Fruit fly (Drosophila melanogaster) whole organism, embryonic: ENCODE data around the gene CG14024.

ENCODE experiments used
- CG10431 ChIP-seq: fragments of 200-800 bp; sonication (Bioruptor generic); optimal IDR thresholded peaks from 3 replicates; lab custom pipeline; 2018; ENCODE audit warnings: missing biosample characterization, mild to moderate bottlenecking, missing genetic modification characterization
- CG11695 ChIP-seq: fragments of 200-800 bp; sonication (Bioruptor generic); IDR thresholded peaks from 3 replicates; pipeline ENCODE4 v1.3.6; 2022; ENCODE audit warnings: missing biosample characterization, missing genetic modification characterization
- CG12744 ChIP-seq: fragments of 200-800 bp; sonication (Bioruptor generic); optimal IDR thresholded peaks from 2 replicates; lab custom pipeline; 2016; ENCODE audit warnings: missing biosample characterization, missing genetic modification characterization
- CG13894 ChIP-seq: fragments of 200-800 bp; sonication (Bioruptor generic); optimal IDR thresholded peaks from 3 replicates; lab custom pipeline; 2018; ENCODE audit warnings: missing biosample characterization, mild to moderate bottlenecking, missing genetic modification characterization, moderate library complexity
- CG14710 ChIP-seq: fragments of 200-800 bp; sonication (Bioruptor generic); optimal IDR thresholded peaks from 3 replicates; lab custom pipeline; 2019; ENCODE audit warnings: missing biosample characterization, mild to moderate bottlenecking, missing genetic modification characterization, moderate library complexity
- CG17359 ChIP-seq: fragments of 200-800 bp; sonication (Bioruptor generic); optimal IDR thresholded peaks from 3 replicates; lab custom pipeline; 2018; ENCODE audit warnings: missing biosample characterization, mild to moderate bottlenecking, missing genetic modification characterization, moderate library complexity
- CG2678 ChIP-seq: fragments of 200-800 bp; sonication (Bioruptor generic); optimal IDR thresholded peaks from 3 replicates; lab custom pipeline; 2019; ENCODE audit warnings: missing biosample characterization, mild to moderate bottlenecking, missing genetic modification characterization, moderate library complexity
- CG2712 ChIP-seq: fragments of 200-800 bp; optimal IDR thresholded peaks from 3 replicates; lab custom pipeline; 2019; ENCODE audit warnings: missing biosample characterization, mild to moderate bottlenecking, missing genetic modification characterization, moderate library complexity
- CG2875 ChIP-seq: fragments of 200-800 bp; sonication (Bioruptor generic); optimal IDR thresholded peaks from 2 replicates; lab custom pipeline; 2017; ENCODE audit warnings: missing biosample characterization, mild to moderate bottlenecking, missing genetic modification characterization, missing genetic modification reagents
- CG3065 ChIP-seq: fragments of 200-800 bp; sonication (Bioruptor generic); optimal IDR thresholded peaks from 2 replicates; lab custom pipeline; 2016; ENCODE audit warnings: missing biosample characterization, missing genetic modification characterization
- CG31441 ChIP-seq: fragments of 200-800 bp; sonication (Bioruptor generic); IDR thresholded peaks from 2 replicates; pipeline ENCODE4 v1.3.6; 2022; ENCODE audit warnings: missing biosample characterization, missing genetic modification characterization
- CG32772 ChIP-seq: fragments of 200-800 bp; sonication (Bioruptor generic); IDR thresholded peaks from 2 replicates; pipeline ENCODE4 v1.3.6; 2022; ENCODE audit warnings: missing biosample characterization, missing genetic modification characterization
- CG33557 ChIP-seq: fragments of 200-800 bp; sonication (Bioruptor generic); optimal IDR thresholded peaks from 2 replicates; lab custom pipeline; 2019; ENCODE audit warnings: missing biosample characterization, mild to moderate bottlenecking, missing genetic modification characterization, moderate library complexity
- CG3407 ChIP-seq: fragments of 200-800 bp; sonication (Bioruptor generic); optimal IDR thresholded peaks from 2 replicates; lab custom pipeline; 2018; ENCODE audit warnings: missing biosample characterization, mild to moderate bottlenecking, missing genetic modification characterization
- CG3726 ChIP-seq: fragments of 200-800 bp; sonication (Bioruptor generic); IDR thresholded peaks from 3 replicates; pipeline ENCODE4, ENCODE4 v1.3.6; 2022; ENCODE audit warnings: missing biosample characterization, missing genetic modification characterization
- CoRest ChIP-seq: fragments of 200-800 bp; sonication (Bioruptor generic); optimal IDR thresholded peaks from 3 replicates; lab custom pipeline; 2018; ENCODE audit warnings: missing biosample characterization, mild to moderate bottlenecking, missing genetic modification characterization, moderate library complexity
- D ChIP-seq, 2 experiments: fragments of 200-800 bp in 1 of 2; fragments of >200 bp in 1 of 2; sonication (Bioruptor generic) in 1 of 2; optimal IDR thresholded peaks; 2 replicates in 1 of 2; 3 replicates in 1 of 2; lab custom pipeline; 2017; ENCODE audit warnings: mild to moderate bottlenecking in 1 of 2, missing biosample characterization in 1 of 2, missing genetic modification characterization in 1 of 2, missing genetic modification reagents in 1 of 2
- Dref ChIP-seq: fragments of 200-800 bp; sonication (Bioruptor generic); IDR thresholded peaks from 2 replicates; pipeline ENCODE4 v1.3.6; 2022; ENCODE audit warnings: missing biosample characterization, missing genetic modification characterization
- Fer2 ChIP-seq: fragments of 200-800 bp; sonication (Bioruptor generic); optimal IDR thresholded peaks from 2 replicates; lab custom pipeline; 2018; ENCODE audit warnings: missing biosample characterization, mild to moderate bottlenecking, missing genetic modification characterization, moderate library complexity
- HLH4C ChIP-seq: fragments of 200-800 bp; sonication (Bioruptor generic); IDR thresholded peaks from 3 replicates; pipeline ENCODE4 v1.3.6; 2022; ENCODE audit warnings: missing biosample characterization, missing genetic modification characterization; ENCODE audit not compliant: partially characterized antibody
- Hey ChIP-seq: fragments of 200-800 bp; sonication (Bioruptor generic); optimal IDR thresholded peaks from 3 replicates; lab custom pipeline; 2018; ENCODE audit warnings: missing biosample characterization, mild to moderate bottlenecking, missing genetic modification characterization
- Hr39 ChIP-seq: fragments of >200 bp; optimal IDR thresholded peaks from 2 replicates; lab custom pipeline; 2017
- Jarid2 ChIP-seq: fragments of 200-800 bp; sonication (Bioruptor generic); optimal IDR thresholded peaks from 3 replicates; lab custom pipeline; 2017; ENCODE audit warnings: mild to moderate bottlenecking, missing biosample characterization, missing genetic modification reagents, missing genetic modification characterization
- Lpt ChIP-seq: fragments of >200 bp; optimal IDR thresholded peaks from 2 replicates; lab custom pipeline; 2018; ENCODE audit warnings: missing biosample characterization, missing genetic modification characterization
- Med ChIP-seq: fragments of 200-800 bp; sonication (Bioruptor generic); peaks from one replicate; lab custom pipeline; 2016; ENCODE audit warnings: missing biosample characterization, missing genetic modification characterization, mild to moderate bottlenecking, inconsistent platforms, moderate library complexity
- Side ChIP-seq: fragments of 200-800 bp; sonication (Bioruptor generic); optimal IDR thresholded peaks from 2 replicates; lab custom pipeline; 2016; ENCODE audit warnings: missing biosample characterization, missing genetic modification characterization
- Spps ChIP-seq: fragments of 200-800 bp; sonication (Bioruptor generic); optimal IDR thresholded peaks from 2 replicates; lab custom pipeline; 2018; ENCODE audit warnings: missing biosample characterization, mild to moderate bottlenecking, missing genetic modification characterization
- Ssrp ChIP-seq: fragments of 200-800 bp; sonication (Bioruptor generic); optimal IDR thresholded peaks from 2 replicates; lab custom pipeline; 2018; ENCODE audit warnings: missing biosample characterization, mild to moderate bottlenecking, missing genetic modification characterization, moderate library complexity
- Trl ChIP-seq, 3 experiments: fragments of >200 bp in 2 of 3; fragments of 200-800 bp in 1 of 3; sonication (Bioruptor generic) in 1 of 3; optimal IDR thresholded peaks; 2 replicates in 1 of 3; 3 replicates in 2 of 3; lab custom pipeline; 2016 to 2017; ENCODE audit warnings: missing biosample characterization in 1 of 3, missing genetic modification characterization in 1 of 3
- Vsx1 ChIP-seq: fragments of 200-800 bp; sonication (Bioruptor generic); optimal IDR thresholded peaks from 2 replicates; lab custom pipeline; 2017; ENCODE audit warnings: missing biosample characterization, mild to moderate bottlenecking, missing genetic modification characterization, missing genetic modification reagents
- ash1 ChIP-seq: fragments of 200-800 bp; sonication (Bioruptor generic); optimal IDR thresholded peaks from 2 replicates; lab custom pipeline; 2018; ENCODE audit warnings: missing biosample characterization, mild to moderate bottlenecking, missing genetic modification characterization
- az2 ChIP-seq: fragments of 200-800 bp; sonication (Bioruptor generic); optimal IDR thresholded peaks from 3 replicates; lab custom pipeline; 2016; ENCODE audit warnings: missing biosample characterization, missing genetic modification characterization
- bab2 ChIP-seq: fragments of 200-800 bp; sonication (Bioruptor generic); optimal IDR thresholded peaks from 2 replicates; lab custom pipeline; 2016; ENCODE audit warnings: missing biosample characterization, missing genetic modification characterization
- bsh ChIP-seq, 2 experiments: fragments of 200-800 bp; sonication (Bioruptor generic); optimal IDR thresholded peaks; 2 replicates each; lab custom pipeline; 2017 to 2018; ENCODE audit warnings: mild to moderate bottlenecking in 2 of 2, missing biosample characterization in 2 of 2, missing genetic modification characterization in 2 of 2, moderate library complexity in 1 of 2
- crol ChIP-seq: fragments of 200-800 bp; sonication (Bioruptor generic); IDR thresholded peaks from 2 replicates; pipeline ENCODE4 v1.3.6; 2022; ENCODE audit warnings: missing biosample characterization, missing genetic modification characterization
- dimm ChIP-seq: fragments of 200-800 bp; sonication (Bioruptor generic); IDR thresholded peaks from 2 replicates; pipeline ENCODE4 v1.3.6; 2022; ENCODE audit warnings: missing biosample characterization, missing genetic modification characterization
- dmrt99B ChIP-seq: fragments of 200-800 bp; sonication (Bioruptor generic); optimal IDR thresholded peaks from 2 replicates; lab custom pipeline; 2018; ENCODE audit warnings: missing biosample characterization, mild to moderate bottlenecking, missing genetic modification characterization, moderate library complexity
- eve ChIP-seq, 2 experiments: fragments of >200 bp; optimal IDR thresholded peaks; 2 replicates each; lab custom pipeline; 2017; ENCODE audit warnings: missing biosample characterization in 2 of 2, missing genetic modification characterization in 2 of 2
- fd64A ChIP-seq: fragments of 200-800 bp; sonication (Bioruptor generic); optimal IDR thresholded peaks from 3 replicates; lab custom pipeline; 2018; ENCODE audit warnings: missing biosample characterization, mild to moderate bottlenecking, missing genetic modification characterization
- gcm2 ChIP-seq: fragments of 200-800 bp; sonication (Bioruptor generic); optimal IDR thresholded peaks from 2 replicates; lab custom pipeline; 2016; ENCODE audit warnings: missing biosample characterization, missing genetic modification characterization
- klu ChIP-seq: fragments of 200-800 bp; sonication (Bioruptor generic); IDR thresholded peaks from 2 replicates; pipeline ENCODE4 v1.3.6; 2022; ENCODE audit warnings: missing biosample characterization, missing genetic modification characterization
- nau ChIP-seq: fragments of 200-800 bp; sonication (Bioruptor generic); optimal IDR thresholded peaks from 3 replicates; lab custom pipeline; 2017; ENCODE audit warnings: missing biosample characterization, mild to moderate bottlenecking, missing genetic modification characterization, missing genetic modification reagents
- odd ChIP-seq: fragments of 200-800 bp; sonication (Bioruptor generic); optimal IDR thresholded peaks from 2 replicates; lab custom pipeline; 2017; ENCODE audit warnings: missing biosample characterization, mild to moderate bottlenecking, missing genetic modification characterization
- pita ChIP-seq: fragments of 200-800 bp; sonication (Bioruptor generic); optimal IDR thresholded peaks from 2 replicates; lab custom pipeline; 2017; ENCODE audit warnings: missing biosample characterization, mild to moderate bottlenecking, missing genetic modification characterization
- rib ChIP-seq: fragments of 200-800 bp; sonication (Bioruptor generic); IDR thresholded peaks from 2 replicates; pipeline ENCODE4 v1.3.6; 2022; ENCODE audit warnings: missing biosample characterization, missing genetic modification characterization
- ro ChIP-seq: fragments of 200-800 bp; sonication (Bioruptor generic); IDR thresholded peaks from 2 replicates; pipeline ENCODE4 v1.3.6; 2022; ENCODE audit warnings: missing biosample characterization, missing genetic modification characterization
- sc ChIP-seq, 3 experiments: fragments of >200 bp in 2 of 3; fragments of 200-800 bp in 1 of 3; sonication (Bioruptor generic) in 1 of 3; optimal IDR thresholded peaks; 2 replicates in 2 of 3; 3 replicates in 1 of 3; lab custom pipeline; 2017; ENCODE audit warnings: mild to moderate bottlenecking in 1 of 3, missing biosample characterization in 1 of 3, missing genetic modification characterization in 1 of 3, missing genetic modification reagents in 1 of 3
- seq ChIP-seq: fragments of 200-800 bp; sonication (Bioruptor generic); IDR thresholded peaks from 2 replicates; pipeline ENCODE4 v1.3.6; 2022; ENCODE audit warnings: missing biosample characterization, missing genetic modification characterization
- slp2 ChIP-seq: fragments of 200-800 bp; sonication (Bioruptor generic); optimal IDR thresholded peaks from 2 replicates; lab custom pipeline; 2016; ENCODE audit warnings: missing biosample characterization, missing genetic modification characterization
- unpg ChIP-seq: fragments of 200-800 bp; sonication (Bioruptor generic); optimal IDR thresholded peaks from 3 replicates; lab custom pipeline; 2018; ENCODE audit warnings: missing biosample characterization, mild to moderate bottlenecking, missing genetic modification characterization, moderate library complexity

CG14024 gene

DNA sequence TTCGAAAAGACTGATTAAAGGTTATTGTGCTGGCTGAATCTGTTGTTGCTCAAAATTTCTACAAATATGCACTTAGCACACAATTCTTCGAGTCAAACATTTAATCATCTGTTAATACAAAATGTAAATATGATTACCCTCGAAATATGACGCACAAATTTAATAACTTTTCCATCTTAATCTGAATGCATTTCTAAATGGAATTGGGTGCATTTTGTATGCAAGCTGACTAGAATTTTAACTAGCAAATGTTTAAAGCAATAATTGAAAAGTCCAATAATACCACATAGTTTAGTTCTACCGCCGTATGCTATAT lies 24.0 kb upstream of the CG14024 start (continued):
- TF ChIP-seq dimm (no peak), klu (GFP tag; lab: Robert Waterston, UW) (no peak), CG3407 (GFP tag; lab: Kevin White, UChicago) (peak; percentile 53), gcm2 (GFP tag; lab: Kevin White, UChicago) (no peak), Ssrp (no peak), CG17359 (peak; percentile 71), slp2 (no peak), CG2678 (tag; lab: Kevin White, UChicago) (peak; percentile 25), eve (GFP tag; optimal IDR thresholded peaks at IDR 0.05; lab: Kevin White, UChicago) (peak in 1 of 2 experiments; percentile 37), bab2 (GFP tag; lab: Kevin White, UChicago) (no peak), HLH4C (GFP tag; lab: Robert Waterston, UW) (no peak), rib (no peak), D (optimal IDR thresholded peaks at IDR 0.05; lab: Kevin White, UChicago) (no peak), D (GFP tag; optimal IDR thresholded peaks at IDR 0.05; lab: Kevin White, UChicago) (peak; percentile 17), Fer2 (tag; lab: Kevin White, UChicago) (no peak), ro (GFP tag; lab: Robert Waterston, UW) (no peak), CG3065 (GFP tag; lab: Kevin White, UChicago) (no peak), Jarid2 (GFP tag; lab: Kevin White, UChicago) (no peak), CG32772 (GFP tag; lab: Robert Waterston, UW) (no peak), CG13894 (no peak), unpg (GFP tag; lab: Kevin White, UChicago) (peak; percentile 9), dmrt99B (peak; percentile 32), CG2875 (GFP tag; lab: Kevin White, UChicago) (peak; percentile 59), sc (optimal IDR thresholded peaks at IDR 0.05; lab: Kevin White, UChicago) (no peak), sc (GFP tag; optimal IDR thresholded peaks at IDR 0.05; lab: Kevin White, UChicago) (peak; percentile 48), Trl (optimal IDR thresholded peaks at IDR 0.05; lab: Kevin White, UChicago) (no peak), Trl (GFP tag; optimal IDR thresholded peaks at IDR 0.05; lab: Kevin White, UChicago) (no peak), bsh (GFP tag; optimal IDR thresholded peaks at IDR 0.05; lab: Kevin White, UChicago) (peak in 1 of 2 experiments; percentile 66), Spps (peak; percentile 42), CG2712 (tag; lab: Kevin White, UChicago) (peak; percentile 1), CoRest (tag; lab: Kevin White, UChicago) (no peak), pita (GFP tag; lab: Kevin White, UChicago) (no peak), CG11695 (GFP tag; lab: Robert Waterston, UW) (no peak), CG14710 (peak; percentile 12), crol (GFP tag; lab: Robert Waterston, UW) (no peak), CG3726 (GFP tag; lab: Robert Waterston, UW) (no peak), nau (GFP tag; lab: Kevin White, UChicago) (peak; percentile 49), Hey (tag; lab: Kevin White, UChicago) (no peak), Lpt (no peak), CG31441 (GFP tag; lab: Robert Waterston, UW) (no peak), Side (no peak), az2 (GFP tag; lab: Kevin White, UChicago) (no peak), CG12744 (GFP tag; lab: Kevin White, UChicago) (no peak), Med (GFP tag; lab: Kevin White, UChicago) (peak; percentile 57), Dref (no peak), Hr39 (lab: Kevin White, UChicago) (no peak), Vsx1 (GFP tag; lab: Kevin White, UChicago) (peak; percentile 23), CG10431 (no peak), seq (GFP tag; lab: Robert Waterston, UW) (no peak), fd64A (GFP tag; lab: Kevin White, UChicago) (peak; percentile 67), odd (GFP tag; lab: Kevin White, UChicago) (no peak), ash1 (GFP tag; lab: Kevin White, UChicago) (no peak), CG33557 (GFP tag; lab: Kevin White, UChicago) (no peak)
